Worm (Caenorhabditis elegans): ENCODE data around the gene C09G1.5.
A peak's percentile ranks its signal among the peaks of the same experiment; 100 is the strongest.

Gene C09G1.5

ce11 chrX:15945806-15946205 lies 13.1 kb upstream of the C09G1.5 start:
- TF ChIP-seq zfh-2 (GFP tag; conservative IDR thresholded peaks at IDR 0.05), result peak; percentile 86
- no peak for TF ChIP-seq rpc-1 (optimal IDR thresholded peaks at IDR 0.05)
- no peak for TF ChIP-seq rpc-1 (tag; optimal IDR thresholded peaks at IDR 0.05)

- TF ChIP-seq die-1 (tag; optimal IDR thresholded peaks at IDR 0.05), result no peak
- no peak for TF ChIP-seq unc-130 (GFP tag; optimal IDR thresholded peaks at IDR 0.05)
- no peak for TF ChIP-seq lin-54 (GFP tag; optimal IDR thresholded peaks at IDR 0.05)
- TF ChIP-seq ceh-91 (GFP tag; IDR thresholded peaks at IDR 0.05), result no peak
- no peak for TF ChIP-seq nfya-1 (tag; optimal IDR thresholded peaks at IDR 0.05; ENCODE audit: borderline replicate concordance, insufficient read depth)
These were observed 7.7 kb upstream of the C09G1.5 start, which contains the start of gene col-186 for ce11 chrX:15951194-15951593. Gene col-186 (plus strand): TSS chrX:15951494.

ce11 chrX:15953086-15953485 lies 5.8 kb upstream of the C09G1.5 start:
- no peak for TF ChIP-seq K12H6.12 (tag; optimal IDR thresholded peaks at IDR 0.05)
- peak; percentile 34; the same call in 1 of the 2 replicates for TF ChIP-seq egrh-3 (GFP tag; IDR thresholded peaks at IDR 0.05)
- no peak for TF ChIP-seq xnd-1 (tag; optimal IDR thresholded peaks at IDR 0.05)
- TF ChIP-seq Y67H2A.10 (GFP tag; conservative IDR thresholded peaks at IDR 0.05), result no peak
- TF ChIP-seq repo-1 (tag; optimal IDR thresholded peaks at IDR 0.05), result no peak
- TF ChIP-seq Y79H2A.3 (GFP tag; conservative IDR thresholded peaks at IDR 0.05), result no peak
- TF ChIP-seq rec-8 (tag; optimal IDR thresholded peaks at IDR 0.05), result no peak
- TF ChIP-seq zfh-2 (GFP tag; conservative IDR thresholded peaks at IDR 0.05), result peak; percentile 51; the same call in 1 of the 2 replicates
- no peak for TF ChIP-seq dox-1 (GFP tag; IDR thresholded peaks at IDR 0.05)
- no peak for TF ChIP-seq nhr-120 (GFP tag; IDR thresholded peaks at IDR 0.05)
- no peak for TF ChIP-seq madf-10 (tag; optimal IDR thresholded peaks at IDR 0.05)
- TF ChIP-seq madf-8 (GFP tag; conservative IDR thresholded peaks at IDR 0.05), result no peak
- TF ChIP-seq ztf-3 (GFP tag; optimal IDR thresholded peaks at IDR 0.05), result no peak

ce11 chrX:15953611-15954010 lies 5.3 kb upstream of the C09G1.5 start:
- TF ChIP-seq snpc-1.1 (tag; optimal IDR thresholded peaks at IDR 0.05; ENCODE audit: insufficient read depth) (peak; percentile 18), hmg-1.2 (GFP tag; IDR thresholded peaks at IDR 0.05) (no peak), snpc-4 (GFP tag; optimal IDR thresholded peaks at IDR 0.05) (no peak), snpc-4 (tag; optimal IDR thresholded peaks at IDR 0.05) (peak in 3 of 4 experiments; percentile 53 to 91 (median 81))

- TF ChIP-seq efl-1 (GFP tag; optimal IDR thresholded peaks at IDR 0.05), result no peak
- TF ChIP-seq rcor-1 (GFP tag; IDR thresholded peaks at IDR 0.05), result no peak
- no peak for TF ChIP-seq F33H1.4 (GFP tag; IDR thresholded peaks at IDR 0.05)
- no peak for TF ChIP-seq xnd-1 (tag; optimal IDR thresholded peaks at IDR 0.05)
- no peak for TF ChIP-seq ceh-58 (GFP tag; IDR thresholded peaks at IDR 0.05)
- TF ChIP-seq athp-1 (tag; optimal IDR thresholded peaks at IDR 0.05), result no peak
- TF ChIP-seq F23B12.7 (tag; optimal IDR thresholded peaks at IDR 0.05; ENCODE audit: insufficient read depth), result no peak
- no peak for TF ChIP-seq Y53G8AR.9 (GFP tag; conservative IDR thresholded peaks at IDR 0.05)
- no peak for TF ChIP-seq F57A8.1 (GFP tag; optimal IDR thresholded peaks at IDR 0.05)
- no peak for TF ChIP-seq Y79H2A.3 (GFP tag; conservative IDR thresholded peaks at IDR 0.05)
- no peak for TF ChIP-seq attf-6 (GFP tag; IDR thresholded peaks at IDR 0.05)
- no peak for TF ChIP-seq ztf-6 (GFP tag; IDR thresholded peaks at IDR 0.05)
- TF ChIP-seq rec-8 (tag; optimal IDR thresholded peaks at IDR 0.05), result no peak
- TF ChIP-seq pbrm-1 (GFP tag; IDR thresholded peaks at IDR 0.05), result no peak
- no peak for TF ChIP-seq Y67H2A.10 (GFP tag; conservative IDR thresholded peaks at IDR 0.05)
- TF ChIP-seq F49E8.2 (tag; optimal IDR thresholded peaks at IDR 0.05; ENCODE audit: insufficient read depth), result no peak
- no peak for TF ChIP-seq hrde-1 (tag; optimal IDR thresholded peaks at IDR 0.05; ENCODE audit: borderline replicate concordance)
- no peak for TF ChIP-seq hmg-1.2 (GFP tag; IDR thresholded peaks at IDR 0.05)
- no peak for TF ChIP-seq akir-1 (GFP tag; optimal IDR thresholded peaks at IDR 0.05)
These were observed 23.8 kb downstream of the C09G1.5 start, which contains the start of gene C09G1.2 for ce11 chrX:15982630-15983029. Gene C09G1.2 (minus strand): TSS chrX:15982730.
